Worm (Caenorhabditis elegans) whole organism, late embryonic: ENCODE data around the gene C18H9.1.

Experiments used
- ama-1 ChIP-seq: fragments of 150-350 bp; optimal IDR thresholded peaks from 2 replicates; lab custom pipeline; 2014
- ceh-18 ChIP-seq: sonication (generic microtip); optimal IDR thresholded peaks from 2 replicates; lab custom pipeline; 2016; ENCODE audit warnings: missing genetic modification characterization, missing compliant biosample characterization
- ceh-24 ChIP-seq: sonication (generic microtip); optimal IDR thresholded peaks from 2 replicates; lab custom pipeline; 2016; ENCODE audit warnings: mild to moderate bottlenecking, missing genetic modification characterization, missing compliant biosample characterization
- dmd-4 ChIP-seq: sonication (generic microtip); optimal IDR thresholded peaks from 2 replicates; lab custom pipeline; 2016; ENCODE audit warnings: borderline replicate concordance, missing genetic modification characterization, missing compliant biosample characterization
- fax-1 ChIP-seq: sonication (generic microtip); optimal IDR thresholded peaks from 2 replicates; lab custom pipeline; 2016; ENCODE audit warnings: missing genotype, missing genetic modification characterization, missing compliant biosample characterization
- madf-2 ChIP-seq: sonication (generic microtip); optimal IDR thresholded peaks from 2 replicates; lab custom pipeline; 2017; ENCODE audit warnings: missing genetic modification characterization, missing compliant biosample characterization
- nfya-1 ChIP-seq: sonication (generic microtip); optimal IDR thresholded peaks from 2 replicates; lab custom pipeline; 2017; ENCODE audit warnings: missing genetic modification characterization, mild to moderate bottlenecking, missing compliant biosample characterization, antibody characterized with exemption, moderate library complexity
- odd-2 ChIP-seq: sonication (generic microtip); optimal IDR thresholded peaks from 2 replicates; lab custom pipeline; 2017; ENCODE audit warnings: antibody characterized with exemption, mild to moderate bottlenecking, missing genetic modification characterization, missing compliant biosample characterization
- pag-3 ChIP-seq: sonication (generic microtip); optimal IDR thresholded peaks from 2 replicates; lab custom pipeline; 2016; ENCODE audit warnings: missing compliant biosample characterization, missing genetic modification characterization, borderline replicate concordance
- syd-9 ChIP-seq: sonication (generic microtip); optimal IDR thresholded peaks from 2 replicates; lab custom pipeline; 2016; ENCODE audit warnings: mild to moderate bottlenecking, missing genetic modification characterization, moderate library complexity, missing compliant biosample characterization
- zip-5 ChIP-seq: sonication (generic microtip); optimal IDR thresholded peaks from 2 replicates; lab custom pipeline; 2016; ENCODE audit warnings: missing genetic modification characterization, missing compliant biosample characterization

DNA sequence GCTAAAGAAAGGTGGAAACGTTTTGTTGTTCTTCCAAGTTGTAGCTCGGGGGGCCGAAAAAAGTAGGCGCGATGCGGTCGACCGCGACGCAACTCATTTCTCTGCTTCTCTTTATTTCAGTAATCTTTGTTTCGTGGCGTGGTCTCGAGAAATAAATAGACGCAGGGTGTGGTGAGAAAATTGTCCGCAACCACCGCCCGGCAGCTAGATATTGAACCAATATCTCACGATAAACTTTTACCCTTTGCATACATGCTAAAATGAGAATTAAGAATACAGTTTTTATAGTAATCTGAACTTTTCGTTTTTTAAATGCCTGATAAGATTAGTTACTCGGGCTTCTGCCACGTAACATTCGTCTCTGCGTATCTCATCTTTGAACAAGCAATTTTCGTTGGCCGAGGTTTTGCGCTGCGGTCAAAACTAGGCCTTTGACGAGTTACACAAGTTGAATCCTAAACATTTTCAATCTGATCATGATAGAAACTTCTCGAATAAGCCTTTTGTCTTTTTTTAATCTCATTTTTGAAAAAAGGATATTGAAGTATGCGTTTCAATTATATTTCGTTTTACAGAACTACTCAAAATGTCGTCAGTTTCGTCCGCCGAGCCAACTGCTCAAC, 15.1 kb upstream of the C18H9.1 start, which contains the start of gene gyf-1:
- no peak for TF ChIP-seq syd-9
- no peak for TF ChIP-seq odd-2 (tag; lab: Kevin White, UChicago)
- no peak for TF ChIP-seq nfya-1 (tag; lab: Kevin White, UChicago)
- no peak for TF ChIP-seq pag-3
- peak; percentile 26 for TF ChIP-seq ceh-18 (tag; lab: Kevin White, UChicago)
- TF ChIP-seq dmd-4 (tag; lab: Kevin White, UChicago): no peak
- no peak for TF ChIP-seq ceh-24
- no peak for TF ChIP-seq madf-2 (tag; lab: Kevin White, UChicago)
- TF ChIP-seq fax-1 (tag; lab: Kevin White, UChicago): no peak
- TF ChIP-seq ama-1 (lab: Kevin White, UChicago): no peak
- TF ChIP-seq zip-5: no peak
